Worm (Caenorhabditis elegans): Measurements from ENCODE around the gene C17C3.1.
"Not testable (repeated sequence)": the region's sequence is repeated elsewhere in the genome, so short reads cannot be mapped to it uniquely, and the experiment has no call there.

C17C3.1 gene

ce11 chrII:5531855-5532328 lies 38.5 kb upstream of the C17C3.1 start, which contains the start of gene C17C3.9:
TSS of gene C17C3.9 (minus strand) at chrII:5532278.
- TF ChIP-seq elt-3 (tag; optimal IDR thresholded peaks at IDR 0.05) (no peak), zip-8 (tag; optimal IDR thresholded peaks at IDR 0.05) (no peak), nhr-237 (tag; optimal IDR thresholded peaks at IDR 0.05) (no peak), blmp-1 (tag; optimal IDR thresholded peaks at IDR 0.05) (no peak), ces-1 (GFP tag; optimal IDR thresholded peaks at IDR 0.05) (no peak), mls-2 (tag; optimal IDR thresholded peaks at IDR 0.05) (no peak), pha-4 (tag; optimal IDR thresholded peaks at IDR 0.05) (no peak), mab-5 (tag; optimal IDR thresholded peaks at IDR 0.05) (no peak), ztf-11 (tag; optimal IDR thresholded peaks at IDR 0.05) (no peak), sem-2 (GFP tag; optimal IDR thresholded peaks at IDR 0.05) (no peak), ceh-43 (GFP tag; optimal IDR thresholded peaks at IDR 0.05) (no peak), mep-1 (tag; optimal IDR thresholded peaks at IDR 0.05) (no peak), unc-39 (tag; optimal IDR thresholded peaks at IDR 0.05) (no peak)

- no peak for TF ChIP-seq ham-2 (GFP tag; optimal IDR thresholded peaks at IDR 0.05)
- no peak for TF ChIP-seq nhr-28 (tag; optimal IDR thresholded peaks at IDR 0.05)
- TF ChIP-seq drap-1 (GFP tag; optimal IDR thresholded peaks at IDR 0.05) = no peak
- TF ChIP-seq nhr-76 (tag; optimal IDR thresholded peaks at IDR 0.05) = no peak
- no peak for TF ChIP-seq nhr-237 (tag; optimal IDR thresholded peaks at IDR 0.05)
- TF ChIP-seq lin-32 (GFP tag; optimal IDR thresholded peaks at IDR 0.05) = no peak
- TF ChIP-seq unc-62 (GFP tag; optimal IDR thresholded peaks at IDR 0.05) = no peak
- TF ChIP-seq ceh-43 (GFP tag; optimal IDR thresholded peaks at IDR 0.05) = no peak
- TF ChIP-seq lsy-2 (tag; optimal IDR thresholded peaks at IDR 0.05) = no peak
- TF ChIP-seq elt-1 (tag; optimal IDR thresholded peaks at IDR 0.05; ENCODE audit: borderline replicate concordance, insufficient read depth) = no peak
- no peak for TF ChIP-seq nhr-12 (tag; optimal IDR thresholded peaks at IDR 0.05)
- no peak for TF ChIP-seq blmp-1 (tag; optimal IDR thresholded peaks at IDR 0.05)
- TF ChIP-seq M03D4.4 (tag; optimal IDR thresholded peaks at IDR 0.05) = no peak
- no peak for TF ChIP-seq sem-2 (GFP tag; optimal IDR thresholded peaks at IDR 0.05)
- no peak for TF ChIP-seq lin-13 (tag; optimal IDR thresholded peaks at IDR 0.05)
- TF ChIP-seq sptf-1 (tag; optimal IDR thresholded peaks at IDR 0.05) = no peak
- no peak for TF ChIP-seq unc-39 (tag; optimal IDR thresholded peaks at IDR 0.05)
- TF ChIP-seq pha-4 (tag; optimal IDR thresholded peaks at IDR 0.05) = no peak
- no peak for TF ChIP-seq ceh-39 (tag; optimal IDR thresholded peaks at IDR 0.05)
- TF ChIP-seq nhr-2 (tag; optimal IDR thresholded peaks at IDR 0.05) = no peak
Measured at ce11 chrII:5533642-5534041, 36.7 kb upstream of the C17C3.1 start, which contains the start of gene hlh-26. TSS of gene hlh-26 (minus strand) at chrII:5533742.

- not testable (repeated sequence) for TF ChIP-seq nhr-28, lsy-2, M03D4.4 (tag; optimal IDR thresholded peaks at IDR 0.05)
Measured at ce11 chrII:5534939-5535338, 35.4 kb upstream of the C17C3.1 start, which contains the start of gene hlh-25. TSS of gene hlh-25 (plus strand) at chrII:5535239.

ce11 chrII:5537078-5537477 lies 33.3 kb upstream of the C17C3.1 start:
- TF ChIP-seq tbx-8 (GFP tag; optimal IDR thresholded peaks at IDR 0.05) = no peak
- TF ChIP-seq nhr-2 (tag; optimal IDR thresholded peaks at IDR 0.05) = no peak
- TF ChIP-seq snpc-4 (tag; optimal IDR thresholded peaks at IDR 0.05) = no peak
- TF ChIP-seq elt-3 (tag; optimal IDR thresholded peaks at IDR 0.05) = no peak
- TF ChIP-seq elt-1 (tag; optimal IDR thresholded peaks at IDR 0.05; ENCODE audit: borderline replicate concordance, insufficient read depth) = no peak
- no peak for TF ChIP-seq pha-4 (tag; optimal IDR thresholded peaks at IDR 0.05)
- no peak for TF ChIP-seq unc-62 (GFP tag; optimal IDR thresholded peaks at IDR 0.05)
- TF ChIP-seq bed-3 (GFP tag; optimal IDR thresholded peaks at IDR 0.05) = no peak

- TF ChIP-seq unc-120 (tag; optimal IDR thresholded peaks at IDR 0.05; ENCODE audit: poor library complexity, severe bottlenecking) = no peak
- TF ChIP-seq nhr-237 (tag; optimal IDR thresholded peaks at IDR 0.05) = no peak
- TF ChIP-seq nhr-12 (tag; optimal IDR thresholded peaks at IDR 0.05) = no peak
- TF ChIP-seq elt-1 (tag; optimal IDR thresholded peaks at IDR 0.05; ENCODE audit: borderline replicate concordance, insufficient read depth) = no peak
Measured at ce11 chrII:5537524-5537923, 32.8 kb upstream of the C17C3.1 start, which contains the start of gene C17C3.11. TSS of gene C17C3.11 (plus strand) at chrII:5537824.

Measured in whole organism, mixed stage, embryonic.